Worm (Caenorhabditis elegans) whole organism, L4/young adult: ENCODE measurements around the gene Y51B9A.5.
"Not testable (repeated sequence)": the region's sequence is repeated elsewhere in the genome, so short reads cannot be mapped to it uniquely, and the experiment has no call there.

Experiments used
- W03F9.2 ChIP-seq: fragments of 150-350 bp; optimal IDR thresholded peaks from 2 replicates; lab custom pipeline; 2014; ENCODE audit warnings: missing biosample characterization, missing genetic modification characterization
- dao-5 ChIP-seq: sonication (generic microtip); optimal IDR thresholded peaks from 2 replicates; lab custom pipeline; 2016; ENCODE audit warnings: missing genotype, missing genetic modification characterization, moderate library complexity, missing compliant biosample characterization
- him-1 ChIP-seq: sonication (generic microtip); optimal IDR thresholded peaks from 2 replicates; lab custom pipeline; 2016; ENCODE audit warnings: missing genotype, missing genetic modification reagents, missing genetic modification characterization, missing compliant biosample characterization

The Y51B9A.5 gene

ce11 chrII:9431119-9431518 lies 27.2 kb downstream of the Y51B9A.5 start:
- TF ChIP-seq him-1 (no peak), W03F9.2 (tag; lab: Kevin White, UChicago) (no peak), dao-5 (tag; lab: Kevin White, UChicago) (no peak)

ce11 chrII:9433609-9434008 lies 29.7 kb downstream of the Y51B9A.5 start, which contains the start of gene kin-15:
Gene kin-15 (minus strand): TSS chrII:9433709.
- TF ChIP-seq him-1, result no peak
- TF ChIP-seq W03F9.2 (tag; lab: Kevin White, UChicago), result no peak
- no peak for TF ChIP-seq dao-5 (tag; lab: Kevin White, UChicago)

- TF ChIP-seq W03F9.2 (tag; lab: Kevin White, UChicago) (no peak), dao-5 (tag; lab: Kevin White, UChicago) (no peak), him-1 (no peak)
Observed at ce11 chrII:9436009-9436408, 32.1 kb downstream of the Y51B9A.5 start, which contains the start of gene kin-16. Gene kin-16 (minus strand): TSS chrII:9436109.

ce11 chrII:9438227-9438626 lies 34.3 kb downstream of the Y51B9A.5 start, which contains the start of gene chil-13:
Gene chil-13 (minus strand): TSS chrII:9438327.
- TF ChIP-seq him-1 (no peak), W03F9.2 (tag; lab: Kevin White, UChicago) (no peak), dao-5 (tag; lab: Kevin White, UChicago) (no peak)

ce11 chrII:9438853-9439252 lies 34.9 kb downstream of the Y51B9A.5 start:
- TF ChIP-seq W03F9.2 (tag; lab: Kevin White, UChicago), result no peak
- TF ChIP-seq him-1, result no peak
- no peak for TF ChIP-seq dao-5 (tag; lab: Kevin White, UChicago)

ce11 chrII:9440060-9440459 lies 36.1 kb downstream of the Y51B9A.5 start, which contains the start of gene chil-17:
Gene chil-17 (minus strand): TSS chrII:9440160.
- TF ChIP-seq him-1 (no peak), dao-5 (tag; lab: Kevin White, UChicago) (no peak)

- no peak for TF ChIP-seq W03F9.2 (tag; lab: Kevin White, UChicago)
- TF ChIP-seq dao-5 (tag; lab: Kevin White, UChicago), result no peak
- TF ChIP-seq him-1, result no peak
Observed at ce11 chrII:9441838-9442237, 37.9 kb downstream of the Y51B9A.5 start, which contains the start of gene chil-16. Gene chil-16 (minus strand): TSS chrII:9441938.

ce11 chrII:9443522-9443921 lies 39.6 kb downstream of the Y51B9A.5 start, which contains the start of gene chil-15:
Gene chil-15 (minus strand): TSS chrII:9443622.
- TF ChIP-seq dao-5 (tag; lab: Kevin White, UChicago) (no peak), him-1 (no peak), W03F9.2 (tag; lab: Kevin White, UChicago) (no peak)

- TF ChIP-seq him-1 (no peak), W03F9.2 (tag; lab: Kevin White, UChicago) (no peak), dao-5 (tag; lab: Kevin White, UChicago) (no peak)
Observed at ce11 chrII:9445368-9445767, 41.4 kb downstream of the Y51B9A.5 start, which contains the start of gene R09D1.13. Gene R09D1.13 (minus strand): TSS chrII:9445468.

ce11 chrII:9447965-9448364 lies 44.0 kb downstream of the Y51B9A.5 start, which contains the start of gene chil-18:
Gene chil-18 (plus strand): TSS chrII:9448265.
- TF ChIP-seq W03F9.2 (tag; lab: Kevin White, UChicago), result no peak
- TF ChIP-seq dao-5 (tag; lab: Kevin White, UChicago), result no peak
- no peak for TF ChIP-seq him-1

- not testable (repeated sequence) for TF ChIP-seq him-1; dao-5 (tag; lab: Kevin White, UChicago); W03F9.2 (tag; lab: Kevin White, UChicago)
Observed at ce11 chrII:9452172-9452571, 48.2 kb downstream of the Y51B9A.5 start, which contains the start of gene R09D1.12. Gene R09D1.12 (minus strand): TSS chrII:9452272.

ce11 chrII:9454304-9454703 lies 50.4 kb downstream of the Y51B9A.5 start, which contains the start of gene chil-19:
Gene chil-19 (minus strand): TSS chrII:9454404.
- no peak for TF ChIP-seq dao-5 (tag; lab: Kevin White, UChicago)
- TF ChIP-seq him-1, result no peak
